Fruit fly (Drosophila melanogaster): ENCODE measurements around the gene ed.

ed gene

dm6 chr2L:4053421-4054091 is 22.4 kb downstream of the ed start (continued):
- no peak for TF ChIP-seq CG8944 (GFP tag; optimal IDR thresholded peaks at IDR 0.05)
- TF ChIP-seq Hr78 (GFP tag; optimal IDR thresholded peaks at IDR 0.05) = peak in 1 of 2 experiments; percentile 49
- TF ChIP-seq Poxn (GFP tag; IDR thresholded peaks at IDR 0.05) = no peak
- peak; percentile 87 for TF ChIP-seq CG33557 (GFP tag; optimal IDR thresholded peaks at IDR 0.05)
- TF ChIP-seq CG4404 (GFP tag; IDR thresholded peaks at IDR 0.05) = peak; percentile 57
- peak; percentile 77 for TF ChIP-seq unpg (GFP tag; optimal IDR thresholded peaks at IDR 0.05)
- TF ChIP-seq ci (GFP tag; IDR thresholded peaks at IDR 0.05) = peak; percentile 84
- no peak for TF ChIP-seq sens-2 (GFP tag; IDR thresholded peaks at IDR 0.05)
- TF ChIP-seq E2f2 (GFP tag; IDR thresholded peaks at IDR 0.05) = no peak
- TF ChIP-seq Scr (GFP tag; IDR thresholded peaks at IDR 0.05; ENCODE audit: partially characterized antibody) = no peak
- TF ChIP-seq lab (GFP tag; optimal IDR thresholded peaks at IDR 0.05) = peak; percentile 54
- no peak for TF ChIP-seq Trl (optimal IDR thresholded peaks at IDR 0.05)
- no peak for TF ChIP-seq Trl (GFP tag; optimal IDR thresholded peaks at IDR 0.05)

dm6 chr2L:4054881-4055779 is 24.0 kb downstream of the ed start:
- TF ChIP-seq Chrac-16 (GFP tag; optimal IDR thresholded peaks at IDR 0.05) (peak; percentile 43), yki (optimal IDR thresholded peaks at IDR 0.05) (no peak), CG9727 (GFP tag; optimal IDR thresholded peaks at IDR 0.05) (peak; percentile 65), Usf (GFP tag; optimal IDR thresholded peaks at IDR 0.05) (no peak), Opbp (GFP tag; IDR thresholded peaks at IDR 0.05; ENCODE audit: partially characterized antibody) (no peak), esg (GFP tag; conservative IDR thresholded peaks at IDR 0.05) (no peak), Mad (GFP tag; optimal IDR thresholded peaks at IDR 0.05) (no peak), mirr (GFP tag; optimal IDR thresholded peaks at IDR 0.05) (no peak), dpn (GFP tag; optimal IDR thresholded peaks at IDR 0.05) (no peak), lola (GFP tag; optimal IDR thresholded peaks at IDR 0.05) (peak in 1 of 3 experiments; percentile 37), CG10462 (GFP tag; optimal IDR thresholded peaks at IDR 0.05) (peak; percentile 17), maf-S (GFP tag; optimal IDR thresholded peaks at IDR 0.05) (no peak), CG12071 (GFP tag; optimal IDR thresholded peaks at IDR 0.05) (no peak), CG10209 (GFP tag; optimal IDR thresholded peaks at IDR 0.05) (peak; percentile 11), otp (GFP tag; IDR thresholded peaks at IDR 0.05) (no peak), Poxn (GFP tag; IDR thresholded peaks at IDR 0.05) (no peak), Dad (GFP tag; optimal IDR thresholded peaks at IDR 0.05) (no peak), repo (GFP tag; optimal IDR thresholded peaks at IDR 0.05) (no peak), sob (GFP tag; IDR thresholded peaks at IDR 0.05) (no peak), kay (GFP tag; optimal IDR thresholded peaks at IDR 0.05) (no peak), CG7372 (GFP tag; IDR thresholded peaks at IDR 0.05) (no peak), Neu2 (GFP tag; optimal IDR thresholded peaks at IDR 0.05; ENCODE audit: borderline replicate concordance) (no peak), CG31441 (GFP tag; IDR thresholded peaks at IDR 0.05) (0 out of 2 replicates have a peak, but pooled peaks have one; percentile 16), CG14441 (GFP tag; IDR thresholded peaks at IDR 0.05) (no peak; the same call in 1 of the 2 replicates), H15 (GFP tag; IDR thresholded peaks at IDR 0.05) (no peak), Side (GFP tag; optimal IDR thresholded peaks at IDR 0.05) (no peak), exex (tag; optimal IDR thresholded peaks at IDR 0.05) (no peak), CG13894 (tag; optimal IDR thresholded peaks at IDR 0.05) (no peak), lov (optimal IDR thresholded peaks at IDR 0.05) (no peak), lov (GFP tag; IDR thresholded peaks at IDR 0.05) (no peak), CG11456 (GFP tag; IDR thresholded peaks at IDR 0.05) (no peak), dmrt99B (tag; optimal IDR thresholded peaks at IDR 0.05) (peak; percentile 32), CG18011 (GFP tag; optimal IDR thresholded peaks at IDR 0.05) (no peak), eve (GFP tag; optimal IDR thresholded peaks at IDR 0.05) (no peak), CG30020 (tag; optimal IDR thresholded peaks at IDR 0.05) (no peak), slou (GFP tag; optimal IDR thresholded peaks at IDR 0.05) (no peak)
